Fruit fly (Drosophila melanogaster) whole organism, embryonic: ENCODE measurements around the gene CG10317.
A peak's percentile ranks its signal among the peaks of the same experiment; 100 is the strongest.

Experiments
- Bteb2 ChIP-seq: fragments of 200-800 bp; sonication (Bioruptor generic); optimal IDR thresholded peaks from 2 replicates; lab custom pipeline; 2016; ENCODE audit warnings: missing biosample characterization, missing genetic modification characterization
- CG11456 ChIP-seq: fragments of 200-800 bp; sonication (Bioruptor generic); IDR thresholded peaks from 3 replicates; pipeline ENCODE4 v1.3.6; 2022; ENCODE audit warnings: missing biosample characterization, missing genetic modification characterization
- CG12155 ChIP-seq: fragments of 200-800 bp; sonication (Bioruptor generic); optimal IDR thresholded peaks from 3 replicates; lab custom pipeline; 2016; ENCODE audit warnings: missing biosample characterization, missing genetic modification characterization
- CG12236 ChIP-seq: fragments of 200-800 bp; sonication (Bioruptor generic); optimal IDR thresholded peaks from 2 replicates; lab custom pipeline; 2016; ENCODE audit warnings: missing biosample characterization, missing genetic modification characterization
- CG15479 ChIP-seq: fragments of 200-800 bp; sonication (Bioruptor generic); optimal IDR thresholded peaks from 3 replicates; lab custom pipeline; 2019; ENCODE audit warnings: missing biosample characterization, mild to moderate bottlenecking, missing genetic modification characterization, moderate library complexity
- CG15601 ChIP-seq: fragments of 200-800 bp; sonication (Bioruptor generic); optimal IDR thresholded peaks from 3 replicates; lab custom pipeline; 2019; ENCODE audit warnings: missing biosample characterization, mild to moderate bottlenecking, missing genetic modification characterization, moderate library complexity
- CG16813 ChIP-seq: fragments of 200-800 bp; sonication (Bioruptor generic); IDR thresholded peaks from 3 replicates; pipeline ENCODE4 v1.3.6; 2022; ENCODE audit warnings: missing biosample characterization, missing genetic modification characterization; ENCODE audit not compliant: partially characterized antibody
- CG17359 ChIP-seq: fragments of 200-800 bp; sonication (Bioruptor generic); optimal IDR thresholded peaks from 3 replicates; lab custom pipeline; 2018; ENCODE audit warnings: missing biosample characterization, mild to moderate bottlenecking, missing genetic modification characterization, moderate library complexity
- CG17361 ChIP-seq: fragments of 200-800 bp; sonication (Bioruptor generic); IDR thresholded peaks from 3 replicates; pipeline ENCODE4 v1.3.6; 2022; ENCODE audit warnings: missing biosample characterization, missing genetic modification characterization
- CG18764 ChIP-seq: fragments of 200-800 bp; sonication (Bioruptor generic); optimal IDR thresholded peaks from 3 replicates; lab custom pipeline; 2016; ENCODE audit warnings: missing biosample characterization, missing genetic modification characterization
- CG30403 ChIP-seq: fragments of 200-800 bp; sonication (Bioruptor generic); optimal IDR thresholded peaks from 3 replicates; lab custom pipeline; 2016; ENCODE audit warnings: missing biosample characterization, missing genetic modification characterization
- CG30431 ChIP-seq: fragments of 200-800 bp; sonication (Bioruptor generic); optimal IDR thresholded peaks from 2 replicates; lab custom pipeline; 2017; ENCODE audit warnings: missing biosample characterization, missing genetic modification characterization
- CG3163 ChIP-seq: fragments of 200-800 bp; sonication (Bioruptor generic); optimal IDR thresholded peaks from 3 replicates; lab custom pipeline; 2016; ENCODE audit warnings: missing biosample characterization, missing genetic modification characterization
- CG3726 ChIP-seq: fragments of 200-800 bp; sonication (Bioruptor generic); IDR thresholded peaks from 3 replicates; pipeline ENCODE4, ENCODE4 v1.3.6; 2022; ENCODE audit warnings: missing biosample characterization, missing genetic modification characterization
- CG5180 ChIP-seq: fragments of 200-800 bp; sonication (Bioruptor generic); optimal IDR thresholded peaks from 3 replicates; lab custom pipeline; 2017; ENCODE audit warnings: missing biosample characterization, missing genetic modification characterization, mild to moderate bottlenecking, moderate library complexity, missing genetic modification reagents
- CG6254 ChIP-seq: fragments of 200-800 bp; sonication (Bioruptor generic); optimal IDR thresholded peaks from 3 replicates; lab custom pipeline; 2017; ENCODE audit warnings: mild to moderate bottlenecking, missing biosample characterization, missing genetic modification reagents, missing genetic modification characterization
- CG6854 ChIP-seq: fragments of 200-800 bp; sonication (Bioruptor generic); optimal IDR thresholded peaks from 3 replicates; lab custom pipeline; 2017; ENCODE audit warnings: missing biosample characterization, mild to moderate bottlenecking, missing genetic modification characterization
- CG8478 ChIP-seq: fragments of >200 bp; optimal IDR thresholded peaks from 2 replicates; lab custom pipeline; 2018
- CG8944 ChIP-seq: fragments of 200-800 bp; sonication (Bioruptor generic); optimal IDR thresholded peaks from 3 replicates; lab custom pipeline; 2016; ENCODE audit warnings: missing biosample characterization, missing genetic modification characterization
- Dek ChIP-seq: fragments of 200-800 bp; sonication (Bioruptor generic); optimal IDR thresholded peaks from 3 replicates; lab custom pipeline; 2019; ENCODE audit warnings: missing biosample characterization, mild to moderate bottlenecking, missing genetic modification characterization, moderate library complexity
- Dll ChIP-seq: fragments of 200-800 bp; sonication (Bioruptor generic); IDR thresholded peaks from 4 replicates; pipeline ENCODE4 v1.3.6; 2022; ENCODE audit warnings: missing biosample characterization, missing genetic modification characterization; ENCODE audit not compliant: partially characterized antibody
- E2f2 ChIP-seq: fragments of 200-800 bp; sonication (Bioruptor generic); IDR thresholded peaks from 2 replicates; pipeline ENCODE4 v1.3.6; 2022; ENCODE audit warnings: missing biosample characterization, missing genetic modification characterization
- Eip74EF ChIP-seq, 2 experiments: fragments of 200-800 bp in 1 of 2; fragments of >200 bp in 1 of 2; sonication (Bioruptor generic) in 1 of 2; optimal IDR thresholded peaks; 2 replicates each; lab custom pipeline; 2017 to 2019; ENCODE audit warnings: missing biosample characterization in 2 of 2, missing genetic modification characterization in 2 of 2, mild to moderate bottlenecking in 1 of 2, moderate library complexity in 1 of 2
- Ets65A ChIP-seq: fragments of 200-800 bp; sonication (Bioruptor generic); peaks from one replicate; lab custom pipeline; 2016; ENCODE audit warnings: missing biosample characterization, missing genetic modification characterization
- Hey ChIP-seq: fragments of 200-800 bp; sonication (Bioruptor generic); optimal IDR thresholded peaks from 3 replicates; lab custom pipeline; 2018; ENCODE audit warnings: missing biosample characterization, mild to moderate bottlenecking, missing genetic modification characterization
- MTF-1 ChIP-seq: fragments of 200-800 bp; sonication (Bioruptor generic); optimal IDR thresholded peaks from 2 replicates; lab custom pipeline; 2018; ENCODE audit warnings: missing biosample characterization, mild to moderate bottlenecking, missing genetic modification characterization, borderline replicate concordance
- Meics ChIP-seq: fragments of 200-800 bp; sonication (Bioruptor generic); optimal IDR thresholded peaks from 2 replicates; lab custom pipeline; 2017; ENCODE audit warnings: missing biosample characterization, mild to moderate bottlenecking, missing genetic modification characterization
- Oaz ChIP-seq: fragments of 200-800 bp; sonication (Bioruptor generic); IDR thresholded peaks from 2 replicates; pipeline ENCODE4 v1.3.6; 2022; ENCODE audit warnings: missing biosample characterization, missing genetic modification characterization
- Oli ChIP-seq: fragments of 200-800 bp; sonication (Bioruptor generic); optimal IDR thresholded peaks from 2 replicates; lab custom pipeline; 2018; ENCODE audit warnings: missing biosample characterization, mild to moderate bottlenecking, missing genetic modification characterization, moderate library complexity
- Side ChIP-seq: fragments of 200-800 bp; sonication (Bioruptor generic); optimal IDR thresholded peaks from 2 replicates; lab custom pipeline; 2016; ENCODE audit warnings: missing biosample characterization, missing genetic modification characterization
- YL-1 ChIP-seq: fragments of 200-800 bp; sonication (Bioruptor generic); optimal IDR thresholded peaks from 3 replicates; lab custom pipeline; 2017; ENCODE audit warnings: missing biosample characterization, mild to moderate bottlenecking, missing genetic modification characterization
- al ChIP-seq: fragments of 200-800 bp; sonication (Bioruptor generic); IDR thresholded peaks from 2 replicates; pipeline ENCODE4 v1.3.6; 2022; ENCODE audit warnings: missing biosample characterization, missing genetic modification characterization
- aop ChIP-seq: fragments of 200-800 bp; sonication (Bioruptor generic); IDR thresholded peaks from 2 replicates; pipeline ENCODE4 v1.3.6; 2022; ENCODE audit warnings: missing biosample characterization, missing genetic modification characterization
- caup ChIP-seq: fragments of 200-800 bp; sonication (Bioruptor generic); optimal IDR thresholded peaks from 3 replicates; lab custom pipeline; 2017; ENCODE audit warnings: missing biosample characterization, mild to moderate bottlenecking, missing genetic modification characterization, moderate library complexity; ENCODE audit not compliant: severe bottlenecking
- cg ChIP-seq: fragments of 200-800 bp; sonication (Bioruptor generic); optimal IDR thresholded peaks from 3 replicates; lab custom pipeline; 2019; ENCODE audit warnings: missing biosample characterization, mild to moderate bottlenecking, missing genetic modification characterization, moderate library complexity
- fd64A ChIP-seq: fragments of 200-800 bp; sonication (Bioruptor generic); optimal IDR thresholded peaks from 3 replicates; lab custom pipeline; 2018; ENCODE audit warnings: missing biosample characterization, mild to moderate bottlenecking, missing genetic modification characterization
- gfzf ChIP-seq: fragments of 200-800 bp; sonication (Bioruptor generic); optimal IDR thresholded peaks from 2 replicates; lab custom pipeline; 2016; ENCODE audit warnings: missing biosample characterization, mild to moderate bottlenecking, missing genetic modification characterization, moderate library complexity
- grn ChIP-seq: fragments of 200-800 bp; sonication (Bioruptor generic); optimal IDR thresholded peaks from 3 replicates; lab custom pipeline; 2017; ENCODE audit warnings: missing biosample characterization, missing genetic modification characterization
- h ChIP-seq: fragments of >200 bp; optimal IDR thresholded peaks from 2 replicates; lab custom pipeline; 2017
- ham ChIP-seq: fragments of 200-800 bp; sonication (Bioruptor generic); IDR thresholded peaks from 2 replicates; pipeline ENCODE4 v1.3.6; 2022; ENCODE audit warnings: missing biosample characterization, missing genetic modification characterization
- inv ChIP-seq: fragments of 200-800 bp; sonication (Bioruptor generic); IDR thresholded peaks from 2 replicates; pipeline ENCODE4 v1.3.6; 2022; ENCODE audit warnings: missing biosample characterization, missing genetic modification characterization; ENCODE audit not compliant: partially characterized antibody
- jigr1 ChIP-seq: fragments of 200-800 bp; sonication (Bioruptor generic); IDR thresholded peaks from 3 replicates; pipeline ENCODE4 v1.3.6; 2022; ENCODE audit warnings: missing biosample characterization, missing genetic modification characterization
- ken ChIP-seq: fragments of 200-800 bp; sonication (Bioruptor generic); IDR thresholded peaks from 3 replicates; pipeline ENCODE4 v1.3.6; 2022; ENCODE audit warnings: missing biosample characterization, missing genetic modification characterization
- mld ChIP-seq: fragments of 200-800 bp; sonication (Bioruptor generic); IDR thresholded peaks from 3 replicates; pipeline ENCODE4 v1.3.6; 2022; ENCODE audit warnings: missing biosample characterization, missing genetic modification characterization; ENCODE audit not compliant: partially characterized antibody
- nerfin-2 ChIP-seq: fragments of 200-800 bp; sonication (Bioruptor generic); IDR thresholded peaks from 2 replicates; pipeline ENCODE4 v1.3.6; 2022; ENCODE audit warnings: missing biosample characterization, missing genetic modification characterization; ENCODE audit not compliant: partially characterized antibody
- pfk ChIP-seq: fragments of 200-800 bp; sonication (Bioruptor generic); optimal IDR thresholded peaks from 2 replicates; lab custom pipeline; 2018; ENCODE audit warnings: missing biosample characterization, mild to moderate bottlenecking, missing genetic modification characterization, moderate library complexity
- pum ChIP-seq: fragments of 200-800 bp; sonication (Bioruptor generic); optimal IDR thresholded peaks from 2 replicates; lab custom pipeline; 2016; ENCODE audit warnings: missing biosample characterization, missing genetic modification characterization
- slou ChIP-seq: fragments of 200-800 bp; sonication (Bioruptor generic); optimal IDR thresholded peaks from 3 replicates; lab custom pipeline; 2016; ENCODE audit warnings: missing biosample characterization, missing genetic modification characterization
- ssp ChIP-seq: fragments of 200-800 bp; sonication (Bioruptor generic); IDR thresholded peaks from 2 replicates; pipeline ENCODE4 v1.3.6; 2022; ENCODE audit warnings: missing biosample characterization, missing genetic modification characterization
- tap ChIP-seq: fragments of 200-800 bp; optimal IDR thresholded peaks from 3 replicates; lab custom pipeline; 2019; ENCODE audit warnings: missing biosample characterization, mild to moderate bottlenecking, missing genetic modification characterization, moderate library complexity
- tgo ChIP-seq: fragments of 200-800 bp; sonication (Bioruptor generic); IDR thresholded peaks from 3 replicates; pipeline ENCODE4 v1.3.6; 2022; ENCODE audit warnings: missing biosample characterization, missing genetic modification characterization
- wdn ChIP-seq: fragments of 200-800 bp; sonication (Bioruptor generic); IDR thresholded peaks from 2 replicates; pipeline ENCODE4 v1.3.6; 2022; ENCODE audit warnings: missing biosample characterization, missing genetic modification characterization

The CG10317 gene

DNA sequence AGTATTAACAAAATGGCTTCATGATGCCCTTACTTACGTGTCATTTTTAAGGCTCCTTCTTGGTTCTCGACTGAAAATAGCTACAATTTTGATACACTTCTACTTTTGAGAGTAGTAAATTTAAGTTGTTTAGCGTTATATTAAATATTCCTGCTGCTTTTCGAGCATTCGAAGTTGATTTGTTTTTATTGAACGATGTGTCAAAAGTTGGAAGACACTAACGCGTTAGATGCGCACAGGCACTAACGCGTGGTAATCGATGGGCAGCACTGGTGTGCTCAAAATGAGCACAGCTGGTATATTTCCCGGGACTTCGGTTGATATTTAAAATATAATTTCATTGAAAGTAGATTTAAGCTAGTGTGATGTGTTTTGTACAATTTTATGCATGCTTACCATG is 11.2 kb downstream of the CG10317 start, which contains the start of gene CG17931 (continued):
- TF ChIP-seq CG6854 (GFP tag; lab: Kevin White, UChicago) (no peak), Dll (no peak), Ets65A (no peak), Oaz (GFP tag; lab: Robert Waterston, UW) (no peak), CG11456 (no peak), inv (GFP tag; lab: Robert Waterston, UW) (no peak), CG5180 (no peak), Oli (tag; lab: Kevin White, UChicago) (no peak), ssp (GFP tag; lab: Robert Waterston, UW) (no peak), CG6254 (no peak), CG17359 (tag; lab: Kevin White, UChicago) (no peak), mld (no peak), CG8944 (no peak), jigr1 (GFP tag; lab: Robert Waterston, UW) (no peak), nerfin-2 (GFP tag; lab: Robert Waterston, UW) (no peak), fd64A (GFP tag; lab: Kevin White, UChicago) (no peak), CG15479 (peak; percentile 10), CG12155 (GFP tag; lab: Kevin White, UChicago) (no peak), ken (GFP tag; lab: Robert Waterston, UW) (no peak), aop (GFP tag; lab: Robert Waterston, UW) (no peak), Dek (tag; lab: Kevin White, UChicago) (no peak), CG30431 (GFP tag; lab: Kevin White, UChicago) (no peak), gfzf (GFP tag; lab: Kevin White, UChicago) (peak; percentile 98), pum (GFP tag; lab: Kevin White, UChicago) (no peak), tgo (no peak), CG30403 (GFP tag; lab: Kevin White, UChicago) (no peak), pfk (GFP tag; lab: Kevin White, UChicago) (no peak), CG17361 (GFP tag; lab: Robert Waterston, UW) (peak; percentile 35; the same call in 1 of the 3 replicates), MTF-1 (GFP tag; lab: Kevin White, UChicago) (no peak), caup (GFP tag; lab: Kevin White, UChicago) (no peak), Meics (GFP tag; lab: Kevin White, UChicago) (no peak), Side (GFP tag; lab: Kevin White, UChicago) (no peak), h (lab: Kevin White, UChicago) (no peak), E2f2 (GFP tag; lab: Robert Waterston, UW) (peak; percentile 91), CG12236 (no peak), grn (GFP tag; lab: Kevin White, UChicago) (peak; percentile 8), CG16813 (GFP tag; lab: Robert Waterston, UW) (no peak), CG15601 (tag; lab: Kevin White, UChicago) (peak; percentile 68), cg (GFP tag; lab: Kevin White, UChicago) (no peak), YL-1 (peak; percentile 62), al (GFP tag; lab: Robert Waterston, UW) (no peak), Eip74EF (GFP tag; optimal IDR thresholded peaks at IDR 0.05; lab: Kevin White, UChicago) (no peak), CG8478 (no peak), tap (tag; lab: Kevin White, UChicago) (peak; percentile 31), ham (GFP tag; lab: Robert Waterston, UW) (no peak), CG18764 (no peak), Bteb2 (GFP tag; lab: Kevin White, UChicago) (no peak), Hey (tag; lab: Kevin White, UChicago) (no peak), slou (no peak), wdn (GFP tag; lab: Robert Waterston, UW) (no peak), CG3163 (GFP tag; lab: Kevin White, UChicago) (no peak), CG3726 (no peak)
